Fruit fly (Drosophila melanogaster) whole organism, embryonic: Measurements from ENCODE around the gene CG7294.

ENCODE experiments used
- Ada2b ChIP-seq: fragments of 200-800 bp; sonication (Bioruptor generic); IDR thresholded peaks from 2 replicates; pipeline ENCODE4 v1.3.6; 2022; ENCODE audit warnings: missing biosample characterization, missing genetic modification characterization
- C15 ChIP-seq: fragments of 200-800 bp; sonication (Bioruptor generic); IDR thresholded peaks from 3 replicates; pipeline ENCODE4 v1.3.6; 2022; ENCODE audit warnings: missing biosample characterization, missing genetic modification characterization
- CG11247 ChIP-seq: fragments of 200-800 bp; sonication (Bioruptor generic); IDR thresholded peaks from 2 replicates; pipeline ENCODE4 v1.3.6; 2022; ENCODE audit warnings: missing biosample characterization, missing genetic modification characterization
- CG12769 ChIP-seq: fragments of 200-800 bp; sonication (Bioruptor generic); optimal IDR thresholded peaks from 2 replicates; lab custom pipeline; 2019; ENCODE audit warnings: missing biosample characterization, mild to moderate bottlenecking, missing genetic modification characterization, moderate library complexity
- CG14050 ChIP-seq: fragments of 200-800 bp; sonication (Bioruptor generic); IDR thresholded peaks from 3 replicates; pipeline ENCODE4 v1.3.6; 2022; ENCODE audit warnings: missing biosample characterization, missing genetic modification characterization
- CG14441 ChIP-seq: fragments of 200-800 bp; sonication (Bioruptor generic); IDR thresholded peaks from 2 replicates; pipeline ENCODE4 v1.3.6; 2022; ENCODE audit warnings: missing biosample characterization, missing genetic modification characterization
- CG1529 ChIP-seq: fragments of 200-800 bp; sonication (Bioruptor generic); optimal IDR thresholded peaks from 3 replicates; lab custom pipeline; 2018; ENCODE audit warnings: missing biosample characterization, missing genetic modification characterization
- CG1792 ChIP-seq: fragments of 200-800 bp; sonication (Bioruptor generic); optimal IDR thresholded peaks from 2 replicates; lab custom pipeline; 2016; ENCODE audit warnings: missing biosample characterization, missing genetic modification characterization
- CG30431 ChIP-seq: fragments of 200-800 bp; sonication (Bioruptor generic); optimal IDR thresholded peaks from 2 replicates; lab custom pipeline; 2017; ENCODE audit warnings: missing biosample characterization, missing genetic modification characterization
- CG31388 ChIP-seq: fragments of 200-800 bp; sonication (Bioruptor generic); optimal IDR thresholded peaks from 2 replicates; lab custom pipeline; 2016; ENCODE audit warnings: missing biosample characterization, missing genetic modification characterization
- CG32767 ChIP-seq: fragments of 200-800 bp; sonication (Bioruptor generic); IDR thresholded peaks from 2 replicates; pipeline ENCODE4 v1.3.6; 2022; ENCODE audit warnings: missing biosample characterization, missing genetic modification characterization
- CG32772 ChIP-seq: fragments of 200-800 bp; sonication (Bioruptor generic); IDR thresholded peaks from 2 replicates; pipeline ENCODE4 v1.3.6; 2022; ENCODE audit warnings: missing biosample characterization, missing genetic modification characterization
- CG4854 ChIP-seq: fragments of 200-800 bp; sonication (Bioruptor generic); optimal IDR thresholded peaks from 2 replicates; lab custom pipeline; 2016; ENCODE audit warnings: missing biosample characterization, missing genetic modification characterization, inconsistent platforms
- CG7556 ChIP-seq: fragments of 200-800 bp; sonication (Bioruptor generic); optimal IDR thresholded peaks from 2 replicates; lab custom pipeline; 2017; ENCODE audit warnings: missing biosample characterization, mild to moderate bottlenecking, missing genetic modification characterization
- CG7745 ChIP-seq: fragments of 200-800 bp; sonication (Bioruptor generic); optimal IDR thresholded peaks from 2 replicates; lab custom pipeline; 2018; ENCODE audit warnings: missing biosample characterization, mild to moderate bottlenecking, missing genetic modification characterization, moderate library complexity
- CoRest ChIP-seq: fragments of 200-800 bp; sonication (Bioruptor generic); optimal IDR thresholded peaks from 3 replicates; lab custom pipeline; 2018; ENCODE audit warnings: missing biosample characterization, mild to moderate bottlenecking, missing genetic modification characterization, moderate library complexity
- Dad ChIP-seq: fragments of 200-800 bp; sonication (Bioruptor generic); optimal IDR thresholded peaks from 3 replicates; lab custom pipeline; 2016; ENCODE audit warnings: missing biosample characterization, missing genetic modification characterization
- Doc2 ChIP-seq: fragments of 200-800 bp; sonication (Bioruptor generic); IDR thresholded peaks from 2 replicates; pipeline ENCODE4 v1.3.6; 2022; ENCODE audit warnings: missing biosample characterization, missing genetic modification characterization
- Fer2 ChIP-seq: fragments of 200-800 bp; sonication (Bioruptor generic); optimal IDR thresholded peaks from 2 replicates; lab custom pipeline; 2018; ENCODE audit warnings: missing biosample characterization, mild to moderate bottlenecking, missing genetic modification characterization, moderate library complexity
- Fer3 ChIP-seq: fragments of 200-800 bp; sonication (Bioruptor generic); optimal IDR thresholded peaks from 2 replicates; lab custom pipeline; 2018; ENCODE audit warnings: missing biosample characterization, mild to moderate bottlenecking, missing genetic modification characterization, moderate library complexity
- Gsc ChIP-seq: fragments of 200-800 bp; sonication (Bioruptor generic); IDR thresholded peaks from 2 replicates; pipeline ENCODE4 v1.3.6; 2022; ENCODE audit warnings: missing biosample characterization, missing genetic modification characterization
- Hand ChIP-seq: fragments of 200-800 bp; sonication (Bioruptor generic); optimal IDR thresholded peaks from 2 replicates; lab custom pipeline; 2017; ENCODE audit warnings: mild to moderate bottlenecking, missing biosample characterization, missing genetic modification reagents, missing genetic modification characterization
- Hey ChIP-seq: fragments of 200-800 bp; sonication (Bioruptor generic); optimal IDR thresholded peaks from 3 replicates; lab custom pipeline; 2018; ENCODE audit warnings: missing biosample characterization, mild to moderate bottlenecking, missing genetic modification characterization
- Med ChIP-seq: fragments of 200-800 bp; sonication (Bioruptor generic); peaks from one replicate; lab custom pipeline; 2016; ENCODE audit warnings: missing biosample characterization, missing genetic modification characterization, mild to moderate bottlenecking, inconsistent platforms, moderate library complexity
- Meics ChIP-seq: fragments of 200-800 bp; sonication (Bioruptor generic); optimal IDR thresholded peaks from 2 replicates; lab custom pipeline; 2017; ENCODE audit warnings: missing biosample characterization, mild to moderate bottlenecking, missing genetic modification characterization
- Oaz ChIP-seq: fragments of 200-800 bp; sonication (Bioruptor generic); IDR thresholded peaks from 2 replicates; pipeline ENCODE4 v1.3.6; 2022; ENCODE audit warnings: missing biosample characterization, missing genetic modification characterization
- Optix ChIP-seq: fragments of 200-800 bp; sonication (Bioruptor generic); IDR thresholded peaks from 3 replicates; pipeline ENCODE4 v1.3.6; 2022; ENCODE audit warnings: missing biosample characterization, missing genetic modification characterization
- Side ChIP-seq: fragments of 200-800 bp; sonication (Bioruptor generic); optimal IDR thresholded peaks from 2 replicates; lab custom pipeline; 2016; ENCODE audit warnings: missing biosample characterization, missing genetic modification characterization
- Sin3A ChIP-seq: fragments of >200 bp; optimal IDR thresholded peaks from 2 replicates; lab custom pipeline; 2018
- Stat92E ChIP-seq, 3 experiments: fragments of >200 bp in 2 of 3; fragments of 200-800 bp in 1 of 3; sonication (Bioruptor generic) in 1 of 3; optimal IDR thresholded peaks; 2 replicates each; lab custom pipeline; 2017 to 2019; ENCODE audit warnings: missing biosample characterization in 3 of 3, missing genetic modification characterization in 3 of 3, mild to moderate bottlenecking in 1 of 3, moderate library complexity in 1 of 3
- Taf1 ChIP-seq: fragments of 200-800 bp; sonication (Bioruptor generic); IDR thresholded peaks from 2 replicates; pipeline ENCODE4 v1.3.6; 2022; ENCODE audit warnings: missing biosample characterization, missing genetic modification characterization
- bcd ChIP-seq: fragments of 200-800 bp; sonication (Bioruptor generic); optimal IDR thresholded peaks from 2 replicates; lab custom pipeline; 2017; ENCODE audit warnings: missing biosample characterization, mild to moderate bottlenecking, missing genetic modification characterization
- bigmax ChIP-seq: fragments of 200-800 bp; sonication (Bioruptor generic); optimal IDR thresholded peaks from 2 replicates; lab custom pipeline; 2018; ENCODE audit warnings: missing biosample characterization, mild to moderate bottlenecking, missing genetic modification characterization
- bowl ChIP-seq: fragments of 200-800 bp; sonication (Bioruptor generic); IDR thresholded peaks from 2 replicates; pipeline ENCODE4 v1.3.6; 2022; ENCODE audit warnings: missing biosample characterization, missing genetic modification characterization
- cad ChIP-seq: fragments of >200 bp; optimal IDR thresholded peaks from 2 replicates; lab custom pipeline; 2017; ENCODE audit warnings: missing biosample characterization, missing genetic modification characterization
- eyg ChIP-seq: fragments of 200-800 bp; sonication (Bioruptor generic); optimal IDR thresholded peaks from 3 replicates; lab custom pipeline; 2016; ENCODE audit warnings: missing biosample characterization, missing genetic modification characterization
- ham ChIP-seq: fragments of 200-800 bp; sonication (Bioruptor generic); IDR thresholded peaks from 2 replicates; pipeline ENCODE4 v1.3.6; 2022; ENCODE audit warnings: missing biosample characterization, missing genetic modification characterization
- hth ChIP-seq: fragments of >200 bp; optimal IDR thresholded peaks from 2 replicates; lab custom pipeline; 2017; ENCODE audit warnings: inconsistent platforms
- jigr1 ChIP-seq: fragments of 200-800 bp; sonication (Bioruptor generic); IDR thresholded peaks from 3 replicates; pipeline ENCODE4 v1.3.6; 2022; ENCODE audit warnings: missing biosample characterization, missing genetic modification characterization
- ken ChIP-seq: fragments of 200-800 bp; sonication (Bioruptor generic); IDR thresholded peaks from 3 replicates; pipeline ENCODE4 v1.3.6; 2022; ENCODE audit warnings: missing biosample characterization, missing genetic modification characterization
- lab ChIP-seq: fragments of 200-800 bp; sonication (Bioruptor generic); optimal IDR thresholded peaks from 3 replicates; lab custom pipeline; 2017; ENCODE audit warnings: missing biosample characterization, missing genetic modification characterization, mild to moderate bottlenecking, moderate library complexity, missing genetic modification reagents
- maf-S ChIP-seq: fragments of 200-800 bp; sonication (Bioruptor generic); optimal IDR thresholded peaks from 2 replicates; lab custom pipeline; 2016; ENCODE audit warnings: missing biosample characterization, missing genetic modification characterization
- mld ChIP-seq: fragments of 200-800 bp; sonication (Bioruptor generic); IDR thresholded peaks from 3 replicates; pipeline ENCODE4 v1.3.6; 2022; ENCODE audit warnings: missing biosample characterization, missing genetic modification characterization; ENCODE audit not compliant: partially characterized antibody
- nom ChIP-seq: fragments of 200-800 bp; sonication (Bioruptor generic); optimal IDR thresholded peaks from 2 replicates; lab custom pipeline; 2017; ENCODE audit warnings: missing biosample characterization, missing genetic modification characterization, mild to moderate bottlenecking, moderate library complexity, missing genetic modification reagents
- pfk ChIP-seq: fragments of 200-800 bp; sonication (Bioruptor generic); optimal IDR thresholded peaks from 2 replicates; lab custom pipeline; 2018; ENCODE audit warnings: missing biosample characterization, mild to moderate bottlenecking, missing genetic modification characterization, moderate library complexity
- phol ChIP-seq: fragments of 200-800 bp; sonication (Bioruptor generic); optimal IDR thresholded peaks from 3 replicates; lab custom pipeline; 2018; ENCODE audit warnings: missing biosample characterization, mild to moderate bottlenecking, missing genetic modification characterization, moderate library complexity
- pros ChIP-seq: fragments of 200-800 bp; sonication (Bioruptor generic); optimal IDR thresholded peaks from 3 replicates; lab custom pipeline; 2019; ENCODE audit warnings: missing biosample characterization, mild to moderate bottlenecking, missing genetic modification characterization, moderate library complexity
- psq ChIP-seq: fragments of 200-800 bp; sonication (Bioruptor generic); optimal IDR thresholded peaks from 2 replicates; lab custom pipeline; 2017; ENCODE audit warnings: missing biosample characterization, missing genetic modification characterization
- ro ChIP-seq: fragments of 200-800 bp; sonication (Bioruptor generic); IDR thresholded peaks from 2 replicates; pipeline ENCODE4 v1.3.6; 2022; ENCODE audit warnings: missing biosample characterization, missing genetic modification characterization
- sc ChIP-seq, 3 experiments: fragments of >200 bp in 2 of 3; fragments of 200-800 bp in 1 of 3; sonication (Bioruptor generic) in 1 of 3; optimal IDR thresholded peaks; 2 replicates in 2 of 3; 3 replicates in 1 of 3; lab custom pipeline; 2017; ENCODE audit warnings: mild to moderate bottlenecking in 1 of 3, missing biosample characterization in 1 of 3, missing genetic modification characterization in 1 of 3, missing genetic modification reagents in 1 of 3
- seq ChIP-seq: fragments of 200-800 bp; sonication (Bioruptor generic); IDR thresholded peaks from 2 replicates; pipeline ENCODE4 v1.3.6; 2022; ENCODE audit warnings: missing biosample characterization, missing genetic modification characterization

The CG7294 gene

dm6 chr2L:10703281-10703680 lies 14.2 kb upstream of the CG7294 start, which contains the start of gene CG6415 (continued):
- TF ChIP-seq Meics (GFP tag; lab: Kevin White, UChicago) (peak; percentile 77), Fer3 (peak; percentile 75), CG1792 (GFP tag; lab: Kevin White, UChicago) (peak; percentile 71), CG30431 (GFP tag; lab: Kevin White, UChicago) (peak; percentile 54), psq (GFP tag; lab: Kevin White, UChicago) (no peak), ro (peak; percentile 25; the same call in 1 of the 2 replicates), ken (GFP tag; lab: Robert Waterston, UW) (peak; percentile 68), Med (GFP tag; lab: Kevin White, UChicago) (peak; percentile 95), Dad (peak; percentile 20), Side (peak; percentile 44), bcd (GFP tag; lab: Kevin White, UChicago) (peak; percentile 78), Optix (peak; percentile 42; the same call in 1 of the 3 replicates), CG12769 (tag; lab: Kevin White, UChicago) (peak; percentile 78), CG1529 (GFP tag; lab: Kevin White, UChicago) (peak; percentile 59), CG32767 (peak; percentile 21; the same call in 1 of the 2 replicates), CG14441 (GFP tag; lab: Robert Waterston, UW) (peak; percentile 77), pros (GFP tag; lab: Kevin White, UChicago) (no peak), lab (GFP tag; lab: Kevin White, UChicago) (peak; percentile 85), Fer2 (peak; percentile 57), jigr1 (no peak), mld (GFP tag; lab: Robert Waterston, UW) (no peak), CoRest (tag; lab: Kevin White, UChicago) (peak; percentile 81), CG32772 (GFP tag; lab: Robert Waterston, UW) (peak; percentile 72), bigmax (GFP tag; lab: Kevin White, UChicago) (no peak), CG14050 (peak; percentile 32; the same call in 1 of the 3 replicates), CG31388 (GFP tag; lab: Kevin White, UChicago) (no peak), Hey (tag; lab: Kevin White, UChicago) (no peak), Hand (GFP tag; lab: Kevin White, UChicago) (no peak), eyg (peak; percentile 32), CG7556 (GFP tag; lab: Kevin White, UChicago) (peak; percentile 70), CG4854 (GFP tag; lab: Kevin White, UChicago) (peak; percentile 20), pfk (GFP tag; lab: Kevin White, UChicago) (no peak), Taf1 (peak; percentile 17; the same call in 1 of the 2 replicates), hth (lab: Kevin White, UChicago) (no peak), CG11247 (peak; percentile 70), Ada2b (GFP tag; lab: Robert Waterston, UW) (peak; percentile 46; the same call in 1 of the 2 replicates), CG7745 (tag; lab: Kevin White, UChicago) (no peak), C15 (GFP tag; lab: Robert Waterston, UW) (peak; percentile 70; the same call in 2 of the 3 replicates), Stat92E (GFP tag; optimal IDR thresholded peaks at IDR 0.05; lab: Kevin White, UChicago) (no peak), seq (GFP tag; lab: Robert Waterston, UW) (peak; percentile 73), Doc2 (GFP tag; lab: Robert Waterston, UW) (no peak), bowl (GFP tag; lab: Robert Waterston, UW) (no peak), Sin3A (lab: Kevin White, UChicago) (no peak), ham (GFP tag; lab: Robert Waterston, UW) (no peak), phol (tag; lab: Kevin White, UChicago) (peak; percentile 79), Oaz (0 out of 2 replicates have a peak, but pooled peaks have one; percentile 37), cad (GFP tag; lab: Kevin White, UChicago) (no peak), nom (GFP tag; lab: Kevin White, UChicago) (no peak), maf-S (GFP tag; lab: Kevin White, UChicago) (peak; percentile 51), Gsc (GFP tag; lab: Robert Waterston, UW) (0 out of 2 replicates have a peak, but pooled peaks have one; percentile 39), sc (optimal IDR thresholded peaks at IDR 0.05; lab: Kevin White, UChicago) (no peak), sc (GFP tag; optimal IDR thresholded peaks at IDR 0.05; lab: Kevin White, UChicago) (peak; percentile 47)
